Worm (Caenorhabditis elegans): ENCODE results near the gene tab-1.

DNA sequence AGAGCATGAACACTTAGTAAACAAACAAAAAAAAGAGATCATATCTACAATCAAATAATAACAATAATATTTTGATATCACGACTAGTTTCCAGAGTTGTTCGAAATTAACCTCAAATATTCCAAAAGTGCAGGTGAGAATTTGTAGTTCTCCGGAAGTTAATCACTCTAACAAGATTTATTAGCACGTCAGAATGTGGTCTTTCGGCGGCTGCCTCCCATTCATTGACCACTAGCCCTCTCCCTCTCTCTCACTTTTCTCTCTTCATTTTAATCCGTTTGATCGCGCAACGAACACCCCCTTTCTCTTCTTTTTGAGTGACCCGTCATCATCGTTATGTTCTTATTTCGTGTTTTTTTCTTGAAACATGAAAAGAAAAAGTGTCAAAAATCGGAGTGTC, 22.6 kb downstream of the tab-1 start:
- no peak for TF ChIP-seq klf-2 (GFP tag; conservative IDR thresholded peaks at IDR 0.05)
- no peak for TF ChIP-seq T22C8.4 (GFP tag; IDR thresholded peaks at IDR 0.05)
- 0 out of 2 replicates have a peak, but pooled peaks have one; percentile 44 for TF ChIP-seq ztf-29 (GFP tag; IDR thresholded peaks at IDR 0.05)
- no peak for TF ChIP-seq ref-1 (GFP tag; conservative IDR thresholded peaks at IDR 0.05)
- no peak for TF ChIP-seq tab-1 (GFP tag; IDR thresholded peaks at IDR 0.05)
- TF ChIP-seq med-1 (GFP tag; optimal IDR thresholded peaks at IDR 0.05; ENCODE audit: insufficient read depth): no peak
- TF ChIP-seq ztf-23 (GFP tag; IDR thresholded peaks at IDR 0.05): no peak
- TF ChIP-seq cog-1 (tag; optimal IDR thresholded peaks at IDR 0.05): peak; percentile 77
- no peak for TF ChIP-seq flt-1 (GFP tag; IDR thresholded peaks at IDR 0.05)

Data from whole organism, midembryonic.